Fruit fly (Drosophila melanogaster) whole organism, embryonic: Measurements from ENCODE around the gene CG14419.
A peak's percentile ranks its signal among the peaks of the same experiment; 100 is the strongest.

ENCODE experiments used
- Atf6 ChIP-seq: fragments of 200-800 bp; sonication (Bioruptor generic); IDR thresholded peaks from 2 replicates; pipeline ENCODE4 v1.3.6; 2022; ENCODE audit warnings: missing biosample characterization, missing genetic modification characterization
- CG13424 ChIP-seq: fragments of 200-800 bp; sonication (Bioruptor generic); optimal IDR thresholded peaks from 2 replicates; lab custom pipeline; 2019; ENCODE audit warnings: missing biosample characterization, mild to moderate bottlenecking, missing genetic modification characterization, moderate library complexity
- CG14441 ChIP-seq: fragments of 200-800 bp; sonication (Bioruptor generic); IDR thresholded peaks from 2 replicates; pipeline ENCODE4 v1.3.6; 2022; ENCODE audit warnings: missing biosample characterization, missing genetic modification characterization
- CG15269 ChIP-seq: fragments of 200-800 bp; sonication (Bioruptor generic); optimal IDR thresholded peaks from 2 replicates; lab custom pipeline; 2018; ENCODE audit warnings: missing biosample characterization, mild to moderate bottlenecking, missing genetic modification characterization, moderate library complexity
- CG17328 ChIP-seq: fragments of 200-800 bp; sonication (Bioruptor generic); IDR thresholded peaks from 2 replicates; pipeline ENCODE4 v1.3.6; 2022; ENCODE audit warnings: missing biosample characterization, missing genetic modification characterization
- CG18476 ChIP-seq: fragments of 200-800 bp; sonication (Bioruptor generic); optimal IDR thresholded peaks from 2 replicates; lab custom pipeline; 2016; ENCODE audit warnings: missing biosample characterization, mild to moderate bottlenecking, missing genetic modification characterization
- CG18599 ChIP-seq: fragments of 200-800 bp; sonication (Bioruptor generic); optimal IDR thresholded peaks from 3 replicates; lab custom pipeline; 2017; ENCODE audit warnings: missing biosample characterization, missing genetic modification characterization, mild to moderate bottlenecking, moderate library complexity, missing genetic modification reagents
- CG2199 ChIP-seq: fragments of 200-800 bp; sonication (Bioruptor generic); IDR thresholded peaks from 3 replicates; pipeline ENCODE4 v1.3.6; 2022; ENCODE audit warnings: missing biosample characterization, missing genetic modification characterization
- CG2678 ChIP-seq: fragments of 200-800 bp; sonication (Bioruptor generic); optimal IDR thresholded peaks from 3 replicates; lab custom pipeline; 2019; ENCODE audit warnings: missing biosample characterization, mild to moderate bottlenecking, missing genetic modification characterization, moderate library complexity
- CG2712 ChIP-seq: fragments of 200-800 bp; optimal IDR thresholded peaks from 3 replicates; lab custom pipeline; 2019; ENCODE audit warnings: missing biosample characterization, mild to moderate bottlenecking, missing genetic modification characterization, moderate library complexity
- CG3407 ChIP-seq: fragments of 200-800 bp; sonication (Bioruptor generic); optimal IDR thresholded peaks from 2 replicates; lab custom pipeline; 2018; ENCODE audit warnings: missing biosample characterization, mild to moderate bottlenecking, missing genetic modification characterization
- CG7839 ChIP-seq: fragments of 200-800 bp; sonication (Bioruptor generic); optimal IDR thresholded peaks from 3 replicates; lab custom pipeline; 2018; ENCODE audit warnings: missing biosample characterization, mild to moderate bottlenecking, missing genetic modification characterization, moderate library complexity
- CG7963 ChIP-seq: fragments of 200-800 bp; sonication (Bioruptor generic); IDR thresholded peaks from 3 replicates; pipeline ENCODE4 v1.3.6; 2022; ENCODE audit warnings: missing biosample characterization, missing genetic modification characterization; ENCODE audit not compliant: partially characterized antibody
- CG8359 ChIP-seq: fragments of 200-800 bp; sonication (Bioruptor generic); optimal IDR thresholded peaks from 2 replicates; lab custom pipeline; 2017; ENCODE audit warnings: missing biosample characterization, mild to moderate bottlenecking, missing genetic modification characterization, borderline replicate concordance
- CG8924 ChIP-seq: fragments of 200-800 bp; optimal IDR thresholded peaks from 3 replicates; lab custom pipeline; 2019; ENCODE audit warnings: missing biosample characterization, mild to moderate bottlenecking, missing genetic modification characterization, moderate library complexity
- CG9609 ChIP-seq: fragments of 200-800 bp; sonication (Bioruptor generic); optimal IDR thresholded peaks from 3 replicates; lab custom pipeline; 2016; ENCODE audit warnings: missing biosample characterization, missing genetic modification characterization
- CG9817 ChIP-seq: fragments of 200-800 bp; sonication (Bioruptor generic); optimal IDR thresholded peaks from 2 replicates; lab custom pipeline; 2018; ENCODE audit warnings: missing biosample characterization, mild to moderate bottlenecking, missing genetic modification characterization, moderate library complexity
- Dad ChIP-seq: fragments of 200-800 bp; sonication (Bioruptor generic); optimal IDR thresholded peaks from 3 replicates; lab custom pipeline; 2016; ENCODE audit warnings: missing biosample characterization, missing genetic modification characterization
- Dip2 ChIP-seq: fragments of 200-800 bp; sonication (Bioruptor generic); IDR thresholded peaks from 2 replicates; pipeline ENCODE4 v1.3.6; 2022; ENCODE audit warnings: missing biosample characterization, missing genetic modification characterization
- Dll ChIP-seq: fragments of 200-800 bp; sonication (Bioruptor generic); IDR thresholded peaks from 4 replicates; pipeline ENCODE4 v1.3.6; 2022; ENCODE audit warnings: missing biosample characterization, missing genetic modification characterization; ENCODE audit not compliant: partially characterized antibody
- Gug ChIP-seq: fragments of 200-800 bp; sonication (Bioruptor generic); IDR thresholded peaks from 4 replicates; pipeline ENCODE4 v1.3.6; 2022; ENCODE audit warnings: missing biosample characterization, missing genetic modification characterization
- Hand ChIP-seq: fragments of 200-800 bp; sonication (Bioruptor generic); optimal IDR thresholded peaks from 2 replicates; lab custom pipeline; 2017; ENCODE audit warnings: mild to moderate bottlenecking, missing biosample characterization, missing genetic modification reagents, missing genetic modification characterization
- Hr51 ChIP-seq, 2 experiments: fragments of 200-800 bp; sonication (Bioruptor generic); optimal IDR thresholded peaks; 2 replicates in 1 of 2; 3 replicates in 1 of 2; lab custom pipeline; 2016 to 2018; ENCODE audit warnings: missing biosample characterization in 2 of 2, missing genetic modification characterization in 2 of 2, mild to moderate bottlenecking in 1 of 2, moderate library complexity in 1 of 2
- Med ChIP-seq: fragments of 200-800 bp; sonication (Bioruptor generic); peaks from one replicate; lab custom pipeline; 2016; ENCODE audit warnings: missing biosample characterization, missing genetic modification characterization, mild to moderate bottlenecking, inconsistent platforms, moderate library complexity
- NfI ChIP-seq: fragments of 200-800 bp; sonication (Bioruptor generic); optimal IDR thresholded peaks from 3 replicates; lab custom pipeline; 2018; ENCODE audit warnings: missing biosample characterization, mild to moderate bottlenecking, missing genetic modification characterization, moderate library complexity
- Oaz ChIP-seq: fragments of 200-800 bp; sonication (Bioruptor generic); IDR thresholded peaks from 2 replicates; pipeline ENCODE4 v1.3.6; 2022; ENCODE audit warnings: missing biosample characterization, missing genetic modification characterization
- Ptx1 ChIP-seq: fragments of 200-800 bp; sonication (Bioruptor generic); IDR thresholded peaks from 2 replicates; pipeline ENCODE4 v1.3.6; 2022; ENCODE audit warnings: missing biosample characterization, missing genetic modification characterization
- Rfx ChIP-seq: fragments of 200-800 bp; sonication (Bioruptor generic); IDR thresholded peaks from 2 replicates; pipeline ENCODE4 v1.3.6; 2022; ENCODE audit warnings: missing biosample characterization, missing genetic modification characterization
- Rx ChIP-seq: fragments of 200-800 bp; sonication (Bioruptor generic); IDR thresholded peaks from 2 replicates; pipeline ENCODE4 v1.3.6; 2022; ENCODE audit warnings: missing biosample characterization, missing genetic modification characterization
- Six4 ChIP-seq: fragments of 200-800 bp; sonication (Bioruptor generic); optimal IDR thresholded peaks from 2 replicates; lab custom pipeline; 2016; ENCODE audit warnings: missing biosample characterization, missing genetic modification characterization
- Sox102F ChIP-seq: fragments of 200-800 bp; sonication (Bioruptor generic); optimal IDR thresholded peaks from 2 replicates; lab custom pipeline; 2018; ENCODE audit warnings: missing biosample characterization, mild to moderate bottlenecking, missing genetic modification characterization, moderate library complexity
- bab2 ChIP-seq: fragments of 200-800 bp; sonication (Bioruptor generic); optimal IDR thresholded peaks from 2 replicates; lab custom pipeline; 2016; ENCODE audit warnings: missing biosample characterization, missing genetic modification characterization
- bsh ChIP-seq, 2 experiments: fragments of 200-800 bp; sonication (Bioruptor generic); optimal IDR thresholded peaks; 2 replicates each; lab custom pipeline; 2017 to 2018; ENCODE audit warnings: mild to moderate bottlenecking in 2 of 2, missing biosample characterization in 2 of 2, missing genetic modification characterization in 2 of 2, moderate library complexity in 1 of 2
- caup ChIP-seq: fragments of 200-800 bp; sonication (Bioruptor generic); optimal IDR thresholded peaks from 3 replicates; lab custom pipeline; 2017; ENCODE audit warnings: missing biosample characterization, mild to moderate bottlenecking, missing genetic modification characterization, moderate library complexity; ENCODE audit not compliant: severe bottlenecking
- ci ChIP-seq: fragments of 200-800 bp; sonication (Bioruptor generic); IDR thresholded peaks from 3 replicates; pipeline ENCODE4 v1.3.6; 2022; ENCODE audit warnings: missing biosample characterization, missing genetic modification characterization
- disco-r ChIP-seq: fragments of 200-800 bp; sonication (Bioruptor generic); optimal IDR thresholded peaks from 2 replicates; lab custom pipeline; 2016; ENCODE audit warnings: missing biosample characterization, missing genetic modification characterization
- esg ChIP-seq: fragments of 200-800 bp; sonication (Bioruptor generic); conservative IDR thresholded peaks from 2 replicates; pipeline ENCODE4 v1.3.6; 2022; ENCODE audit warnings: missing biosample characterization, missing genetic modification characterization
- gem ChIP-seq: fragments of 200-800 bp; sonication (Bioruptor generic); optimal IDR thresholded peaks from 2 replicates; lab custom pipeline; 2019; ENCODE audit warnings: missing biosample characterization, mild to moderate bottlenecking, missing genetic modification characterization, moderate library complexity
- gsb ChIP-seq: fragments of 200-800 bp; sonication (Bioruptor generic); IDR thresholded peaks from 2 replicates; pipeline ENCODE4 v1.3.6; 2022; ENCODE audit warnings: missing biosample characterization, missing genetic modification characterization
- jigr1 ChIP-seq: fragments of 200-800 bp; sonication (Bioruptor generic); IDR thresholded peaks from 3 replicates; pipeline ENCODE4 v1.3.6; 2022; ENCODE audit warnings: missing biosample characterization, missing genetic modification characterization
- klu ChIP-seq: fragments of 200-800 bp; sonication (Bioruptor generic); IDR thresholded peaks from 2 replicates; pipeline ENCODE4 v1.3.6; 2022; ENCODE audit warnings: missing biosample characterization, missing genetic modification characterization
- lab ChIP-seq: fragments of 200-800 bp; sonication (Bioruptor generic); optimal IDR thresholded peaks from 3 replicates; lab custom pipeline; 2017; ENCODE audit warnings: missing biosample characterization, missing genetic modification characterization, mild to moderate bottlenecking, moderate library complexity, missing genetic modification reagents
- pfk ChIP-seq: fragments of 200-800 bp; sonication (Bioruptor generic); optimal IDR thresholded peaks from 2 replicates; lab custom pipeline; 2018; ENCODE audit warnings: missing biosample characterization, mild to moderate bottlenecking, missing genetic modification characterization, moderate library complexity
- phol ChIP-seq: fragments of 200-800 bp; sonication (Bioruptor generic); optimal IDR thresholded peaks from 3 replicates; lab custom pipeline; 2018; ENCODE audit warnings: missing biosample characterization, mild to moderate bottlenecking, missing genetic modification characterization, moderate library complexity
- row ChIP-seq: fragments of 200-800 bp; sonication (Bioruptor generic); IDR thresholded peaks from 3 replicates; pipeline ENCODE4 v1.3.6; 2022; ENCODE audit warnings: missing biosample characterization, missing genetic modification characterization
- seq ChIP-seq: fragments of 200-800 bp; sonication (Bioruptor generic); IDR thresholded peaks from 2 replicates; pipeline ENCODE4 v1.3.6; 2022; ENCODE audit warnings: missing biosample characterization, missing genetic modification characterization
- unpg ChIP-seq: fragments of 200-800 bp; sonication (Bioruptor generic); optimal IDR thresholded peaks from 3 replicates; lab custom pipeline; 2018; ENCODE audit warnings: missing biosample characterization, mild to moderate bottlenecking, missing genetic modification characterization, moderate library complexity

CG14419 gene

DNA sequence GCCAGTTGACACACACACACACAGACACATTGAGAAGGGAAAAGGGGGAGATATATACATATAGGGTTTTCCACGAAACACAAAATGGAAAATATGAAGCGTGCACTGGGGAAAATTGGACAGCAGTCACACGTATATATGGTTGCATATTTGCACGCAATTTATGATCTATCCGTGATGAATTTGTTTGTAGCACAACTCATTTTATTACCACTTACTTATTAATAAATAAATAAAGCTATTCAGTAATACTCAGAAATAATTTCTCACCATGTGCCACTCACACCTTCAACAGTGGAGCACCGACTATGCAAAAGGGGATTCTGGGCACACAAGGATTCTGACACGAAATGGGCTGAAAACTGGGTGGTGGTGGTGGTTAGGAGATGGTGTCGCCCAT lies 28.4 kb upstream of the CG14419 start (continued):
- TF ChIP-seq gem (tag; lab: Kevin White, UChicago) (peak; percentile 22), Rfx (0 out of 2 replicates have a peak, but pooled peaks have one; percentile 30)
- TF ChIP-seq, all 482 proteins: peak for 29

dm6 chrX:2912581-2912980 lies 26.9 kb upstream of the CG14419 start:
- TF ChIP-seq lab: peak; percentile 48
- TF ChIP-seq Hand (GFP tag; lab: Kevin White, UChicago): peak; percentile 25
- peak; percentile 53 for TF ChIP-seq gem (tag; lab: Kevin White, UChicago)
- TF ChIP-seq CG7963 (GFP tag; lab: Robert Waterston, UW): no peak
- peak; percentile 29 for TF ChIP-seq Sox102F
- TF ChIP-seq gsb: no peak
- peak; percentile 45 for TF ChIP-seq CG18599
- TF ChIP-seq Med: peak; percentile 29
- peak; percentile 24 for TF ChIP-seq CG2678 (tag; lab: Kevin White, UChicago)
- no peak for TF ChIP-seq klu (GFP tag; lab: Robert Waterston, UW)
- no peak for TF ChIP-seq CG3407 (GFP tag; lab: Kevin White, UChicago)
- TF ChIP-seq ci: 0 out of 3 replicates have a peak, but pooled peaks have one; percentile 41
- no peak for TF ChIP-seq Dll
- peak; percentile 4 for TF ChIP-seq CG18476 (GFP tag; lab: Kevin White, UChicago)
- TF ChIP-seq unpg (GFP tag; lab: Kevin White, UChicago): peak; percentile 36
- no peak for TF ChIP-seq bab2
- TF ChIP-seq Hr51 (GFP tag; optimal IDR thresholded peaks at IDR 0.05; lab: Kevin White, UChicago): peak in 1 of 2 experiments; percentile 17
- no peak for TF ChIP-seq disco-r (GFP tag; lab: Kevin White, UChicago)
- no peak for TF ChIP-seq CG9609 (GFP tag; lab: Kevin White, UChicago)
- TF ChIP-seq CG2712 (tag; lab: Kevin White, UChicago): peak; percentile 13
- no peak for TF ChIP-seq Gug (GFP tag; lab: Robert Waterston, UW)
- peak; percentile 10 for TF ChIP-seq CG13424 (tag; lab: Kevin White, UChicago)
- no peak for TF ChIP-seq jigr1 (GFP tag; lab: Robert Waterston, UW)
- no peak for TF ChIP-seq Six4
- TF ChIP-seq CG9817 (tag; lab: Kevin White, UChicago): no peak
- TF ChIP-seq CG17328 (GFP tag; lab: Robert Waterston, UW): 0 out of 2 replicates have a peak, but pooled peaks have one; percentile 14
- 0 out of 2 replicates have a peak, but pooled peaks have one; percentile 22 for TF ChIP-seq Ptx1 (GFP tag; lab: Robert Waterston, UW)
- 0 out of 2 replicates have a peak, but pooled peaks have one; percentile 6 for TF ChIP-seq Oaz
- TF ChIP-seq NfI: no peak
- no peak for TF ChIP-seq CG2199 (GFP tag; lab: Robert Waterston, UW)
- no peak for TF ChIP-seq CG8924 (tag; lab: Kevin White, UChicago)
- 0 out of 2 replicates have a peak, but pooled peaks have one; percentile 10 for TF ChIP-seq Rfx
- TF ChIP-seq Atf6: no peak
- peak; percentile 20 for TF ChIP-seq phol (tag; lab: Kevin White, UChicago)
- TF ChIP-seq CG7839: peak; percentile 37
- TF ChIP-seq bsh (GFP tag; optimal IDR thresholded peaks at IDR 0.05; lab: Kevin White, UChicago): peak in 1 of 2 experiments; percentile 21
- peak; percentile 15 for TF ChIP-seq CG15269
- no peak for TF ChIP-seq Dad (GFP tag; lab: Kevin White, UChicago)
- no peak for TF ChIP-seq pfk
- TF ChIP-seq seq (GFP tag; lab: Robert Waterston, UW): 0 out of 2 replicates have a peak, but pooled peaks have one; percentile 12
- no peak for TF ChIP-seq Rx (GFP tag; lab: Robert Waterston, UW)
- no peak for TF ChIP-seq esg
- TF ChIP-seq CG8359 (GFP tag; lab: Kevin White, UChicago): no peak
- 0 out of 2 replicates have a peak, but pooled peaks have one; percentile 39 for TF ChIP-seq CG14441 (GFP tag; lab: Robert Waterston, UW)
- TF ChIP-seq row (GFP tag; lab: Robert Waterston, UW): peak; percentile 56
- TF ChIP-seq caup (GFP tag; lab: Kevin White, UChicago): peak; percentile 20
- no peak for TF ChIP-seq Dip2
